Worm (Caenorhabditis elegans): ENCODE results near the gene Y40A1A.3.

Y40A1A.3 gene

DNA sequence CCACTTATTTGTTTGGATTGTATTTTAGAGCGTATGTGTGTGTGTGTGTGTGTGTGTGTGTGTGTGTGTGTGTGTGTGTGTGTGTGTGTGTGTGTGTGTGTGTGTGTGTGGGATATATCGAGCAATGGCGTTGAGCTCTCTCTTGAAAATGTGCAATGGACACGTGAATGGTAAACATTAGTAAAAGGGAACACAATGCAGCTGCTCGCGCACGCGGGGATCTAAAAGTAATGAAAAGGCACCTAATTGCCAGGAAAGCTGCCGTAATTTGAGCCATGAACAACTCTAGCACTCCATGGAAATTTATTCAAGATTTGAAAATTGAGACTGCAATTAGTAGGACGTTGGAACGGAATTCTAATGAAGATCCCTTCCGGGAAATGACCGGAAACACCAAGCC is 45.4 kb upstream of the Y40A1A.3 start:
- no peak for TF ChIP-seq lin-11 (tag; optimal IDR thresholded peaks at IDR 0.05)
- no peak for TF ChIP-seq ets-4 (tag; optimal IDR thresholded peaks at IDR 0.05)
- TF ChIP-seq pha-4 (tag; optimal IDR thresholded peaks at IDR 0.05) = no peak
- no peak for TF ChIP-seq pqm-1 (tag; optimal IDR thresholded peaks at IDR 0.05)
- TF ChIP-seq ttx-3 (tag; optimal IDR thresholded peaks at IDR 0.05) = no peak
- no peak for TF ChIP-seq nfya-1 (tag; optimal IDR thresholded peaks at IDR 0.05)
- TF ChIP-seq npax-4 (tag; optimal IDR thresholded peaks at IDR 0.05) = no peak
- no peak for TF ChIP-seq lim-6 (tag; optimal IDR thresholded peaks at IDR 0.05)
- TF ChIP-seq pha-2 (tag; optimal IDR thresholded peaks at IDR 0.05) = peak; percentile 19
- no peak for TF ChIP-seq fkh-6 (tag; optimal IDR thresholded peaks at IDR 0.05)
- no peak for TF ChIP-seq nhr-232 (tag; optimal IDR thresholded peaks at IDR 0.05)
- TF ChIP-seq tbx-2 (tag; optimal IDR thresholded peaks at IDR 0.05) = peak; percentile 12
- TF ChIP-seq dve-1 (tag; optimal IDR thresholded peaks at IDR 0.05) = no peak
- no peak for TF ChIP-seq rnt-1 (tag; optimal IDR thresholded peaks at IDR 0.05)
- peak; percentile 41 for TF ChIP-seq unc-42 (tag; optimal IDR thresholded peaks at IDR 0.05)
- no peak for TF ChIP-seq ahr-1 (tag; optimal IDR thresholded peaks at IDR 0.05)
- no peak for TF ChIP-seq C38D4.7 (GFP tag; optimal IDR thresholded peaks at IDR 0.05)
- TF ChIP-seq Y22D7AL.16 (tag; optimal IDR thresholded peaks at IDR 0.05) = no peak
- TF ChIP-seq K02D7.2 (tag; optimal IDR thresholded peaks at IDR 0.05) = no peak
- TF ChIP-seq ceh-9 (tag; optimal IDR thresholded peaks at IDR 0.05) = no peak
- peak; percentile 77 for TF ChIP-seq ceh-19 (GFP tag; optimal IDR thresholded peaks at IDR 0.05)
- TF ChIP-seq fkh-10 (GFP tag; optimal IDR thresholded peaks at IDR 0.05) = no peak
- TF ChIP-seq tbx-7 (tag; optimal IDR thresholded peaks at IDR 0.05) = no peak
- TF ChIP-seq C08G9.2 (tag; optimal IDR thresholded peaks at IDR 0.05) = no peak
- no peak for TF ChIP-seq T23F11.4 (GFP tag; optimal IDR thresholded peaks at IDR 0.05)
- TF ChIP-seq fax-1 (tag; optimal IDR thresholded peaks at IDR 0.05) = no peak
- TF ChIP-seq hlh-30 (tag; optimal IDR thresholded peaks at IDR 0.05; ENCODE audit: insufficient read depth) = no peak
- TF ChIP-seq ceh-22 (tag; optimal IDR thresholded peaks at IDR 0.05) = no peak
- TF ChIP-seq ceh-31 (tag; optimal IDR thresholded peaks at IDR 0.05) = peak; percentile 56
- no peak for TF ChIP-seq ceh-45 (GFP tag; IDR thresholded peaks at IDR 0.05)
- TF ChIP-seq ceh-18 (tag; optimal IDR thresholded peaks at IDR 0.05) = no peak
- no peak for TF ChIP-seq odd-2 (tag; optimal IDR thresholded peaks at IDR 0.05)
- no peak for TF ChIP-seq ceh-48 (tag; optimal IDR thresholded peaks at IDR 0.05)
- no peak for TF ChIP-seq hlh-13 (GFP tag; optimal IDR thresholded peaks at IDR 0.05)
- no peak for TF ChIP-seq sdc-2 (tag; optimal IDR thresholded peaks at IDR 0.05)
- no peak for TF ChIP-seq madf-2 (tag; optimal IDR thresholded peaks at IDR 0.05)
- peak; percentile 7 for TF ChIP-seq gmeb-2 (tag; optimal IDR thresholded peaks at IDR 0.05)
- no peak for TF ChIP-seq elt-2 (tag; optimal IDR thresholded peaks at IDR 0.05)
- TF ChIP-seq K09A11.1 (tag; optimal IDR thresholded peaks at IDR 0.05; ENCODE audit: insufficient read depth) = no peak
- TF ChIP-seq ceh-2 (tag; optimal IDR thresholded peaks at IDR 0.05) = peak; percentile 58
- peak; percentile 30 for TF ChIP-seq ceh-6 (GFP tag; optimal IDR thresholded peaks at IDR 0.05)
- TF ChIP-seq ztf-16 (tag; optimal IDR thresholded peaks at IDR 0.05) = no peak
- TF ChIP-seq hlh-15 (tag; optimal IDR thresholded peaks at IDR 0.05) = no peak
- TF ChIP-seq nhr-11 (tag; optimal IDR thresholded peaks at IDR 0.05) = no peak
- TF ChIP-seq mec-3 (tag; optimal IDR thresholded peaks at IDR 0.05; ENCODE audit: borderline replicate concordance) = no peak
- no peak for TF ChIP-seq pros-1 (tag; optimal IDR thresholded peaks at IDR 0.05)
- TF ChIP-seq eyg-1 (tag; optimal IDR thresholded peaks at IDR 0.05) = no peak
- peak; percentile 29 for TF ChIP-seq ref-2 (tag; optimal IDR thresholded peaks at IDR 0.05)
- TF ChIP-seq hlh-8 (tag; optimal IDR thresholded peaks at IDR 0.05) = no peak
- no peak for TF ChIP-seq syd-9 (tag; optimal IDR thresholded peaks at IDR 0.05)
- peak; percentile 4 for TF ChIP-seq sox-4 (tag; optimal IDR thresholded peaks at IDR 0.05)
- TF ChIP-seq unc-3 (GFP tag; conservative IDR thresholded peaks at IDR 0.05) = no peak
- no peak for TF ChIP-seq unc-3 (tag; optimal IDR thresholded peaks at IDR 0.05)
- no peak for TF ChIP-seq ceh-30 (tag; optimal IDR thresholded peaks at IDR 0.05)
